Worm (Caenorhabditis elegans): ENCODE data around the gene sru-4.

Gene sru-4

DNA sequence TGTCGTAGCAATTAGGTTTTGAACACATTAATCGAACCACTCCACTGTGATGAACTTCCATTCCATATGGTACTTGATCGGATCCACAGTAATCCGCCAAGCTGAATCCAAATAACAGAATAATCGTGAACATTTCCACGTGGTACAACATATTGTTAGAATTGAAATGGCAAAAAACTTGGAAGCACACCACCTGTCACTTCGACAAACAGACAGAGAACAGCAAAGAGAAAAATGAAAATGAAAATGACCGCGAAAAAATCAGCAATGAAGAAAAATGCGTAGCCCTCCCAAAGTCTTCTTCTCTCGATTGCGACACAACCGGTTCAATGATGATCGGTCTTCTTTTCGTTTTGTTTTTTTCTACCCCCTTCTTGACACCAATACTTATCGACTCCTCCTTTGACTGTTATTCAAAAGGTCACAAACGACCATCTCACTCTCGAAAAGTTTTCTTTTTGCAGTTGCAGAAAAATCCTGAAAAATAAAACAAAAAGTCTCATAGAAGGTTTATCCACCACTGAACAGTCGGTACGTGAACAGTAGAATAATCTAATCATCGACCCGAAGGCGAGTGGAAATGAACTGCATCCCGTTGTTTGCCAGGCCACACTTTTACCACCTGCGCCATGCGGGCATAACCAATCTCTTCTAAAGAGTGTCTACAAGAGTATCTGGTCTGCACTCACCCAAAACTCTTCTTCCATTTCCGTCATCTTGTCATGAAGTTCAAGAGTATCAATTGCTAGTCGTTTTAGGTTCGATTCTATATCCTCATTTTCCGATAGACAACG, 20.9 kb upstream of the sru-4 start, which contains the start of gene wrt-3 (continued):
- TF ChIP-seq Y5F2A.4 (GFP tag; optimal IDR thresholded peaks at IDR 0.05) (peak; percentile 89), zfp-2 (tag; optimal IDR thresholded peaks at IDR 0.05) (peak; percentile 46), set-16 (GFP tag; IDR thresholded peaks at IDR 0.05) (no peak), jun-1 (tag; optimal IDR thresholded peaks at IDR 0.05) (no peak), ZK337.2 (GFP tag; IDR thresholded peaks at IDR 0.05) (peak; percentile 72), egl-27 (tag; optimal IDR thresholded peaks at IDR 0.05) (no peak), aly-2 (tag; optimal IDR thresholded peaks at IDR 0.05) (no peak), Y48G9A.11 (GFP tag; IDR thresholded peaks at IDR 0.05) (no peak), lin-39 (tag; optimal IDR thresholded peaks at IDR 0.05) (no peak), madf-9 (GFP tag; conservative IDR thresholded peaks at IDR 0.05) (peak; percentile 82), T26A8.4 (GFP tag; IDR thresholded peaks at IDR 0.05) (no peak), mxl-3 (GFP tag; optimal IDR thresholded peaks at IDR 0.05) (peak; percentile 60)

DNA sequence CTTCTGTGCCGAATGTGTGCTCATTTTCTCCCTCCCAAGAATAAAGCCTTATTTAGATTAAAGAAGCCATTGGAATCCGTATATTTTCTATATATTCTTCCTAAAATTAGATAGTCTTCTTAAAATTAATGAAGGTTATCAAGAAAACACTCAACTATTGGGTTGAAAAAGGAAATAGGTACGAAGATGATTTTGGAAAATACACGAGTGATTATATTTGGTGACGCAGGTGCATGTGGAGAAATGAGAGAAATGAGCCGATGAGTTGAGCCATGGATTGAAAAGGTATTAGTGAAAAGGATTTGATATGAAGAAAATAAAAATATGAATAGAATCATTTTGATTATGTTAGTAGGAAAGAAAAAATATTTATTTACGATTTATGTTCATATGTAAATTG, 17.3 kb upstream of the sru-4 start, which contains the start of gene cng-3:
Gene cng-3, minus strand, starts transcription at position 102 of the 400 bp plus-strand sequence.
- TF ChIP-seq lin-38 (GFP tag; IDR thresholded peaks at IDR 0.05) (no peak), ctbp-1 (GFP tag; IDR thresholded peaks at IDR 0.05) (no peak), tra-1 (GFP tag; IDR thresholded peaks at IDR 0.05) (no peak), dpl-1 (GFP tag; optimal IDR thresholded peaks at IDR 0.05) (no peak), nhr-102 (tag; optimal IDR thresholded peaks at IDR 0.05) (no peak), F10B5.3 (tag; optimal IDR thresholded peaks at IDR 0.05) (no peak), mep-1 (tag; optimal IDR thresholded peaks at IDR 0.05) (no peak), ceh-82 (tag; optimal IDR thresholded peaks at IDR 0.05) (no peak), Y75B8A.6 (GFP tag; IDR thresholded peaks at IDR 0.05) (no peak), hlh-30 (tag; optimal IDR thresholded peaks at IDR 0.05; ENCODE audit: insufficient read depth) (no peak), T20F7.1 (GFP tag; optimal IDR thresholded peaks at IDR 0.05) (no peak), set-16 (GFP tag; IDR thresholded peaks at IDR 0.05) (no peak), egl-43 (GFP tag; IDR thresholded peaks at IDR 0.05) (no peak), ceh-28 (tag; optimal IDR thresholded peaks at IDR 0.05) (no peak)

- no peak for TF ChIP-seq hlh-11 (tag; optimal IDR thresholded peaks at IDR 0.05)
- no peak for TF ChIP-seq ceh-62 (tag; optimal IDR thresholded peaks at IDR 0.05)
- no peak for TF ChIP-seq nhr-6 (tag; optimal IDR thresholded peaks at IDR 0.05)
- no peak for TF ChIP-seq Y5F2A.4 (GFP tag; optimal IDR thresholded peaks at IDR 0.05)
- TF ChIP-seq mxl-2 (GFP tag; conservative IDR thresholded peaks at IDR 0.05), result no peak
- no peak for TF ChIP-seq nhr-111 (GFP tag; optimal IDR thresholded peaks at IDR 0.05)
- no peak for TF ChIP-seq ztf-7 (tag; optimal IDR thresholded peaks at IDR 0.05)
- no peak for TF ChIP-seq skn-1 (tag; optimal IDR thresholded peaks at IDR 0.05)
- TF ChIP-seq lin-38 (GFP tag; IDR thresholded peaks at IDR 0.05), result no peak
- no peak for TF ChIP-seq nhr-42 (GFP tag; IDR thresholded peaks at IDR 0.05)
- TF ChIP-seq unc-39 (tag; optimal IDR thresholded peaks at IDR 0.05), result no peak
- no peak for TF ChIP-seq dmd-9 (GFP tag; IDR thresholded peaks at IDR 0.05)
- no peak for TF ChIP-seq spr-1 (tag; optimal IDR thresholded peaks at IDR 0.05)
Measured at ce11 chrIV:9485040-9485439, 13.1 kb upstream of the sru-4 start, which contains the start of gene gadr-2. TSS of gene gadr-2 (minus strand) at chrIV:9485140.

DNA sequence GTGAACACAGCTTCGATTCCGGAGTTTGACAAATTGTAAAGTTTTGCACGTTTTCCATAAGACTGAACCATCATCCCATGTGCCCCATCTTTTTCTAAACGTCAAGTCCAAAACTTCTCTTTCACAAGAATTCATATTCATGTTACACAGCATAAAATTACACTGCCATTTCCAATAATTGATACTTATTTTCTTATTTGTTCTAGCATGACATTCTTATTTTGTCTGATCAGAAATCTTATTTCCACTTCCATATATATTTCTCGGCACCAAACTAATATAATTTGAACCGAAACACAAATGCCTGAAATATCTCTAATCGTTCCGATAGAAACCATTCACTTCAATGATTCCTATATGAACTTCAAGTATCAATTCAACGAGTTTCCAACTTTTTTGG, 12.2 kb upstream of the sru-4 start, which contains the start of gene sru-2:
Gene sru-2, plus strand, starts transcription at position 301 of the 400 bp plus-strand sequence.
- TF ChIP-seq daf-12 (tag; optimal IDR thresholded peaks at IDR 0.05) (no peak), ZK546.5 (tag; optimal IDR thresholded peaks at IDR 0.05) (no peak), egl-43 (GFP tag; IDR thresholded peaks at IDR 0.05) (no peak), zip-2 (tag; optimal IDR thresholded peaks at IDR 0.05) (no peak), nhr-102 (tag; optimal IDR thresholded peaks at IDR 0.05) (no peak), duxl-1 (tag; optimal IDR thresholded peaks at IDR 0.05; ENCODE audit: poor library complexity) (no peak), ZK337.2 (GFP tag; IDR thresholded peaks at IDR 0.05) (no peak), set-16 (GFP tag; IDR thresholded peaks at IDR 0.05) (no peak), ceh-82 (tag; optimal IDR thresholded peaks at IDR 0.05) (no peak), unc-39 (tag; optimal IDR thresholded peaks at IDR 0.05) (no peak), tra-1 (GFP tag; IDR thresholded peaks at IDR 0.05) (no peak), Y105C5A.15 (GFP tag; IDR thresholded peaks at IDR 0.05) (no peak), egl-27 (tag; optimal IDR thresholded peaks at IDR 0.05) (no peak), nhr-41 (GFP tag; IDR thresholded peaks at IDR 0.05) (no peak), lin-29 (GFP tag; IDR thresholded peaks at IDR 0.05) (no peak)

Measured in whole organism, L4 larva.